Fruit fly (Drosophila melanogaster): ENCODE results near the gene Vsx2.

DNA sequence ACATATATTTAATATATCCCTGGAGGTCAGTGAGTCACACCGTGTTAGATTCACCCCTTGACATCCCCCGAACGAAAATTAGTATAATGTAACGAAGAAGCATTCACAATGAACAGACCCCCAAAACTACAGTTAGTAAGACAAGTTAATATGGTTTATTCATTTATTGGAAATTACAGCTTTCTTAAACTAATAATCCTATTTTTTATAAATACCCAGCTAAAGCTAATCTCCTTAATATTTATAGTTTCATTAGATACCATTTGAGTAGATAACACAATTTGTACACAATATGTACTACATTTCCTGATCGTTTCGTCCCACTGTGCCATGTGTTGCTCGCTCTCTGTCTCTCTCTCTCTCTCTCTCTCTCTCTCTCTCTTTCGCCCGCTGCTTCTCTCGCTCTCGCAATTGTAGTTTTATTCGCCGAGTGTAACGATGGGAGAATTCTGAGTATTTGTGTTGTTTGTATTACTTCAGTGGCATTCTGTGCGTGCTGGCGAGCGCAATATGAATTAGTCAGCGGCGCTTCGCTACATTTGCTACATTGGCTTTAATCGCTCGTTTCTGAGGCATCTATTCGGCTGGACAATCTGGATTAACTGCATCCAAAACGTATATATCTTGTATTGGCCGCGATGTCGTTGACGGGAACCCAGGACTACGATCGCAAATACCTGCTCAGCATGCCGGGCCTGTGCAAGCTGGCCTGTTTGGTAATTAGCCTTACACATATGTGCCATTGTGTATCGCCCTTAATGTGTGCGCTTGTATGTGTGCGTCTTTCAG, 43.0 kb downstream of the Vsx2 start:
- TF ChIP-seq psq (optimal IDR thresholded peaks at IDR 0.05) (no peak), h (optimal IDR thresholded peaks at IDR 0.05) (no peak), ttk (optimal IDR thresholded peaks at IDR 0.05) (no peak)
